Worm (Caenorhabditis elegans) whole organism, late embryonic: ENCODE measurements around the gene ebp-3.
"Not testable (repeated sequence)": the region's sequence is repeated elsewhere in the genome, so short reads cannot be mapped to it uniquely, and the experiment has no call there.

Experiments
- dmd-4 ChIP-seq: sonication (generic microtip); optimal IDR thresholded peaks from 2 replicates; lab custom pipeline; 2016; ENCODE audit warnings: borderline replicate concordance, missing genetic modification characterization, missing compliant biosample characterization
- mec-3 ChIP-seq: sonication (generic microtip); optimal IDR thresholded peaks from 2 replicates; lab custom pipeline; 2016; ENCODE audit warnings: borderline replicate concordance, missing genetic modification characterization, missing compliant biosample characterization
- pag-3 ChIP-seq: sonication (generic microtip); optimal IDR thresholded peaks from 2 replicates; lab custom pipeline; 2016; ENCODE audit warnings: missing compliant biosample characterization, missing genetic modification characterization, borderline replicate concordance
- unc-3 ChIP-seq, 2 experiments: fragments of 200-800 bp in 1 of 2; sonication (Bioruptor generic) in 1 of 2; sonication (generic microtip) in 1 of 2; conservative IDR thresholded peaks in 1 of 2; optimal IDR thresholded peaks in 1 of 2; 2 replicates each; pipeline versions ENCODE4 v1.3.6 to Lab custom; 2016 to 2022; ENCODE audit warnings: missing compliant biosample characterization in 2 of 2, missing genetic modification characterization in 2 of 2, missing genetic modification reagents in 1 of 2

DNA sequence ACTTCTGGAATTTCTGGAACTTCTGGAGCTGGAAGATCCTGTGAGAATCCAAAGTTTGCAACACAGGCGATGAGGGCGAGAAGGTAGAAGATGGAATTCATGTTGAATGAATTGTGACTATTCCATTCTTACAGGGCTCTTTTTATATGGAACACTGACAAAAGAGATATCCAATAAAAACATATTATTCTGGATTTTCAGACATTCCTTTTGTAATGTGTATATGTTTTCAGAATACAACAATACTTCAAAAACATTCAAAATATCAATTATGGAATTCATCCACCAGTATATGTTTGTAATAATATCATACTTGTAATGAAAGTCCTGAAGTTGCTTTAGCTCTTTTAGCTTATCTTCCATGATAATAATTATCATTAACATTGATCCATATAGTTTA lies 45.0 kb upstream of the ebp-3 start, which contains the start of gene Y59A8B.26:
- TF ChIP-seq unc-3 (GFP tag; conservative IDR thresholded peaks at IDR 0.05; lab: Robert Waterston, UW); unc-3 (tag; optimal IDR thresholded peaks at IDR 0.05; lab: Kevin White, UChicago); mec-3; pag-3 (tag; lab: Kevin White, UChicago); dmd-4 (tag; lab: Kevin White, UChicago): not testable (repeated sequence)
